Worm (Caenorhabditis elegans) whole organism, mixed stage, embryonic: ENCODE results near the gene ador-1.

ENCODE experiments used
- bed-3 ChIP-seq: fragments of 200-800 bp; sonication (Bioruptor generic); optimal IDR thresholded peaks from 3 replicates; lab custom pipeline; 2018; ENCODE audit warnings: mild to moderate bottlenecking, missing genetic modification characterization, moderate library complexity, missing compliant biosample characterization
- elt-1 ChIP-seq: sonication (generic microtip); optimal IDR thresholded peaks from 2 replicates; lab custom pipeline; 2017; ENCODE audit warnings: missing genetic modification characterization, mild to moderate bottlenecking, missing compliant biosample characterization, antibody characterized with exemption, moderate library complexity, borderline replicate concordance; ENCODE audit not compliant: insufficient read depth
- flh-1 ChIP-seq: fragments of 200-800 bp; sonication (Bioruptor generic); optimal IDR thresholded peaks from 2 replicates; lab custom pipeline; 2018; ENCODE audit warnings: mild to moderate bottlenecking, missing genetic modification characterization, moderate library complexity, missing compliant biosample characterization
- hlh-1 ChIP-seq: fragments of 150-350 bp; optimal IDR thresholded peaks from 2 replicates; lab custom pipeline; 2014; ENCODE audit warnings: missing biosample characterization, missing genetic modification reagents, missing genetic modification characterization
- lin-13 ChIP-seq: fragments of 150-350 bp; optimal IDR thresholded peaks from 2 replicates; lab custom pipeline; 2014; ENCODE audit warnings: missing biosample characterization, missing genetic modification characterization
- mab-5 ChIP-seq: fragments of 150-350 bp; optimal IDR thresholded peaks from 2 replicates; lab custom pipeline; 2014; ENCODE audit warnings: missing biosample characterization, missing genetic modification characterization
- mls-2 ChIP-seq: sonication (generic microtip); optimal IDR thresholded peaks from 2 replicates; lab custom pipeline; 2016; ENCODE audit warnings: mild to moderate bottlenecking, missing genetic modification characterization, moderate library complexity, missing compliant biosample characterization
- nhr-28 ChIP-seq: fragments of 150-350 bp; optimal IDR thresholded peaks from 2 replicates; lab custom pipeline; 2014; ENCODE audit warnings: missing biosample characterization, missing genetic modification characterization
- nhr-76 ChIP-seq: sonication (generic microtip); optimal IDR thresholded peaks from 2 replicates; lab custom pipeline; 2017; ENCODE audit warnings: missing biosample characterization, missing genetic modification characterization
- sem-2 ChIP-seq: fragments of 200-800 bp; sonication (Bioruptor generic); optimal IDR thresholded peaks from 2 replicates; lab custom pipeline; 2018; ENCODE audit warnings: mild to moderate bottlenecking, missing genetic modification characterization, missing compliant biosample characterization
- snpc-4 ChIP-seq: fragments of 150-350 bp; optimal IDR thresholded peaks from 2 replicates; lab custom pipeline; 2014; ENCODE audit warnings: missing biosample characterization, missing genetic modification characterization
- sptf-1 ChIP-seq: sonication (generic microtip); optimal IDR thresholded peaks from 2 replicates; lab custom pipeline; 2017; ENCODE audit warnings: mild to moderate bottlenecking, missing genetic modification characterization, moderate library complexity, missing compliant biosample characterization
- unc-39 ChIP-seq: fragments of 150-350 bp; optimal IDR thresholded peaks from 2 replicates; lab custom pipeline; 2014; ENCODE audit warnings: missing biosample characterization, missing genetic modification characterization
- unc-62 ChIP-seq: fragments of 150-350 bp; optimal IDR thresholded peaks from 2 replicates; lab custom pipeline; 2014; ENCODE audit warnings: missing biosample characterization, missing genetic modification reagents, missing genetic modification characterization

- TF ChIP-seq snpc-4 (tag; lab: Kevin White, UChicago) (no peak), unc-62 (GFP tag; lab: Kevin White, UChicago) (no peak), flh-1 (no peak), nhr-28 (tag; lab: Kevin White, UChicago) (no peak), bed-3 (GFP tag; lab: Kevin White, UChicago) (no peak), elt-1 (tag; lab: Kevin White, UChicago) (no peak), mls-2 (tag; lab: Kevin White, UChicago) (no peak), unc-39 (tag; lab: Kevin White, UChicago) (no peak), hlh-1 (no peak), nhr-76 (no peak), sem-2 (GFP tag; lab: Kevin White, UChicago) (no peak), lin-13 (tag; lab: Kevin White, UChicago) (no peak), sptf-1 (no peak), mab-5 (tag; lab: Kevin White, UChicago) (no peak)
Measured at ce11 chrII:12547547-12547946, 44.9 kb upstream of the ador-1 start, which contains the start of gene F49C5.16.
